Fruit fly (Drosophila melanogaster): Measurements from ENCODE around the gene Spp.

- TF ChIP-seq tj (GFP tag; optimal IDR thresholded peaks at IDR 0.05) (no peak), CG7101 (tag; optimal IDR thresholded peaks at IDR 0.05) (no peak)
These were observed 18.9 kb upstream of the Spp start for dm6 chr2L:563314-563713.
